Fruit fly (Drosophila melanogaster): ENCODE data around the gene MsR1.

MsR1 gene

DNA sequence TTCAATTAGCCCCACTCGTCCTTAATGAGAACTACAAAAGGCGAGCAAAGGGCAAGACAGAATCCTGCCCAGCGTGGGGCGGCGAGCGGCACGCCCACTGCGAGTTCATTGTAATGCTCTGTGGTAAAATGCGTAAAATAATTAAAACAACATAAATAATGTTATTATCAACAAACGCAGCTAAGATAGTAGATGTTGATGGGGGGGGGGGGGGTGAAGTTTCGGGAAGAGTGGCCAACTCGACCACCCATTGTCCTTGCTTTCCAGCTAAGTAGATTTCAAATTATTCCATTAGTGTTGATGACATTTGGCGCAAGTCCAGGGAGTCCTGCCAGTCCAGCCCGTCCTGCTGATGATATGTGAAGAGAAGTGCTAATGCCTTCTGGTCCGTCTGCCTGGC lies 6.3 kb downstream of the MsR1 start:
- TF ChIP-seq eg (GFP tag; IDR thresholded peaks at IDR 0.05) (no peak), CG11294 (GFP tag; IDR thresholded peaks at IDR 0.05) (no peak), pdm3 (GFP tag; optimal IDR thresholded peaks at IDR 0.05) (no peak)

DNA sequence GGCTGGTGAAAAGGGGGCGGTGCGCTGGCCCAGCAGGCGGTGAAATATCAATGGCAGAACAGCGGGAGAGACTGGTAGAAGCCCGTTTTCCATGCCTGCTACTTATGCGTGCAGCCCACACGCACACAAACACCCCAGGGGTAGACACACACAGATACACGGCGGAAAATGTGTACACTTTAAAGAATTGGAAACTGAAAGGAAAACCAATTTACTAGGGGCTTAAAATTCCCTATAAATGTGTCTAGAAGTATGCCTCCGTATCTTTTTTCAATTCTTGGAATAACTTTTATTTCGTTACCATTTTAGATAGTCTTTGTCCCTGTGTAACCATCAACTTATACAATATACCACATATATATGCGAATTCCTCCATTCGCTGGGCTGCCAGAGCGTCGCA lies 9.7 kb downstream of the MsR1 start:
- TF ChIP-seq svp (GFP tag) = peak; percentile 39
- TF ChIP-seq dac (GFP tag; optimal IDR thresholded peaks at IDR 0.05) = no peak
- TF ChIP-seq acj6 (GFP tag; optimal IDR thresholded peaks at IDR 0.05) = no peak
- no peak for TF ChIP-seq esn (GFP tag; optimal IDR thresholded peaks at IDR 0.05)

DNA sequence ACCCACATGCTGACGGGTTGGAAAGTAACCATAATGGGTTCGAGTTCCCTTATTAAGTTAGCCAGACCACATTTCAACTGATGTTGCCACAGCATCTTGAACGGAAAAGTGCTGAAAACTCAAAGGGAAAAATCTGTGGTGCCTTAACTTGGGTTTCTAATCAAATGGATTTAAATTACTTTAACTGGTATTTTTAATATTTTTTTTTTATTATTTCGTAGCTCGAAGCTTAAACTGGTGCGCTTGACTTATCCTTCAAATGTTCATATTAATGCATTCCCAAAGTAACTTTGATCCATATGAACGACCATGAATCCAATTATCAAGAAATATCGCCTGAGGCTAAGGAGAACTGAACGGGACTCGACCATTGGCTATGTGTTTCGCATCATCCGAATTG lies 37.8 kb downstream of the MsR1 start, which contains the start of gene CG13801:
CG13801 (plus strand) TSS at position 301 of the 400 bp plus-strand sequence.
- no peak for TF ChIP-seq CG7368 (GFP tag; optimal IDR thresholded peaks at IDR 0.05)
- TF ChIP-seq fkh (GFP tag; optimal IDR thresholded peaks at IDR 0.05) = no peak
- no peak for TF ChIP-seq ss (GFP tag; optimal IDR thresholded peaks at IDR 0.05)
- no peak for TF ChIP-seq CG11294 (GFP tag; IDR thresholded peaks at IDR 0.05)
- TF ChIP-seq acj6 (GFP tag; optimal IDR thresholded peaks at IDR 0.05) = no peak
- no peak for TF ChIP-seq spab (GFP tag; optimal IDR thresholded peaks at IDR 0.05)
- TF ChIP-seq Eip78C (GFP tag) = no peak
- TF ChIP-seq lz (GFP tag; optimal IDR thresholded peaks at IDR 0.05) = no peak

DNA sequence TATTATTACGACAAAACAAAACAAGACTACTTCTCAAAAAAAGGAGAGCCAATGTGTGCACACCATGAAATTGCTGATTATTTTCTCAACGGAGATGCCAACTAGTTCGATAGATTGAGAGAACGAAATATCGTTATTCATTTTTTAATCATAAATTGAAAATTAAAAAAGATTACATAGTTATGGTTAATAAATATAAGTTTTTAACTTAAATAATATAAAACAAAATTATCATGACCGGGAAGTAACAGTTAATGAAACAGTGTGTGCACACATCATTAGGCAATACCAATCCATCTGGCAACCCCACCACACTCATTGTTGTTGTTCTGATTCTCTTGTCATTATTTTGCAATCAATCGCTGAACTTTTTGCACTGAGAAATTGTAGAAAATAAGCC lies 49.4 kb downstream of the MsR1 start, which contains the start of the genes CG1317 and CG8993:
CG1317 (minus strand) TSS at position 58 of the 400 bp plus-strand sequence.
CG8993 (plus strand) TSS at position 318 of the 400 bp plus-strand sequence.
- TF ChIP-seq CG10631 (GFP tag; optimal IDR thresholded peaks at IDR 0.05) (peak; percentile 43), CG1621 (tag; optimal IDR thresholded peaks at IDR 0.05) (no peak), CG10669 (GFP tag; optimal IDR thresholded peaks at IDR 0.05) (no peak), Eip93F (GFP tag; optimal IDR thresholded peaks at IDR 0.05) (no peak), fkh (GFP tag; optimal IDR thresholded peaks at IDR 0.05) (no peak), fd85E (GFP tag; optimal IDR thresholded peaks at IDR 0.05) (no peak), lz (GFP tag; optimal IDR thresholded peaks at IDR 0.05) (peak; percentile 22), dsx (GFP tag; optimal IDR thresholded peaks at IDR 0.05; ENCODE audit: poor library complexity, severe bottlenecking) (peak; percentile 31), fd59A (GFP tag; optimal IDR thresholded peaks at IDR 0.05) (no peak), achi (GFP tag; optimal IDR thresholded peaks at IDR 0.05) (peak; percentile 67), Hr39 (GFP tag; optimal IDR thresholded peaks at IDR 0.05) (no peak), Blimp-1 (GFP tag; optimal IDR thresholded peaks at IDR 0.05) (no peak), CG32006 (GFP tag; optimal IDR thresholded peaks at IDR 0.05) (peak; percentile 17), CG6276 (GFP tag; optimal IDR thresholded peaks at IDR 0.05) (no peak), CG15336 (GFP tag; IDR thresholded peaks at IDR 0.05) (no peak), CG8319 (GFP tag; optimal IDR thresholded peaks at IDR 0.05) (no peak), Ets21C (GFP tag; optimal IDR thresholded peaks at IDR 0.05) (no peak), CG11902 (GFP tag; optimal IDR thresholded peaks at IDR 0.05) (no peak), CG6808 (GFP tag; optimal IDR thresholded peaks at IDR 0.05) (no peak), Hr38 (GFP tag; optimal IDR thresholded peaks at IDR 0.05) (no peak), CG7368 (GFP tag; optimal IDR thresholded peaks at IDR 0.05) (peak; percentile 8), ss (GFP tag; optimal IDR thresholded peaks at IDR 0.05) (no peak), CG9139 (GFP tag; optimal IDR thresholded peaks at IDR 0.05) (no peak), CG3032 (tag; optimal IDR thresholded peaks at IDR 0.05) (peak; percentile 44), pdm3 (GFP tag; optimal IDR thresholded peaks at IDR 0.05) (peak; percentile 5), CG6854 (GFP tag; optimal IDR thresholded peaks at IDR 0.05) (no peak), CG11294 (GFP tag; IDR thresholded peaks at IDR 0.05) (no peak), CG16779 (tag; optimal IDR thresholded peaks at IDR 0.05) (no peak), net (GFP tag; optimal IDR thresholded peaks at IDR 0.05) (no peak), Eip78C (GFP tag) (peak; percentile 20), CG11762 (GFP tag; optimal IDR thresholded peaks at IDR 0.05; ENCODE audit: insufficient read depth) (no peak), CG4318 (GFP tag; optimal IDR thresholded peaks at IDR 0.05) (no peak), Hr4 (GFP tag; optimal IDR thresholded peaks at IDR 0.05) (no peak), CG6792 (GFP tag; optimal IDR thresholded peaks at IDR 0.05) (no peak), cyc (GFP tag; optimal IDR thresholded peaks at IDR 0.05) (peak; percentile 24), Eip75B (GFP tag; optimal IDR thresholded peaks at IDR 0.05) (no peak), esn (GFP tag; optimal IDR thresholded peaks at IDR 0.05) (no peak), vri (GFP tag; optimal IDR thresholded peaks at IDR 0.05) (no peak), CG8632 (GFP tag; optimal IDR thresholded peaks at IDR 0.05) (no peak), CG6163 (GFP tag; IDR thresholded peaks at IDR 0.05) (no peak), spab (GFP tag; optimal IDR thresholded peaks at IDR 0.05) (no peak)

Measured in whole organism, prepupa.